Fruit fly (Drosophila melanogaster) whole organism, pupa: ENCODE measurements around the gene nocte.

ENCODE experiments used
- CG10348 ChIP-seq: fragments of 200-800 bp; sonication (Bioruptor generic); IDR thresholded peaks from 2 replicates; pipeline ENCODE4 v1.3.6; 2022; ENCODE audit warnings: missing biosample characterization, missing genetic modification characterization
- CG12605 ChIP-seq: fragments of 200-800 bp; sonication (Bioruptor generic); IDR thresholded peaks from 2 replicates; pipeline ENCODE4 v1.3.6; 2022; ENCODE audit warnings: missing biosample characterization, missing genetic modification characterization
- CG13204 ChIP-seq: fragments of 200-800 bp; sonication (Bioruptor generic); optimal IDR thresholded peaks from 2 replicates; lab custom pipeline; 2018; ENCODE audit warnings: missing biosample characterization, mild to moderate bottlenecking, missing genetic modification characterization, moderate library complexity
- CG14655 ChIP-seq: fragments of 200-800 bp; sonication (Bioruptor generic); optimal IDR thresholded peaks from 3 replicates; lab custom pipeline; 2017; ENCODE audit warnings: mild to moderate bottlenecking, missing biosample characterization, missing genetic modification reagents, missing genetic modification characterization
- CG15710 ChIP-seq: fragments of 200-800 bp; sonication (Bioruptor generic); optimal IDR thresholded peaks from 2 replicates; lab custom pipeline; 2018; ENCODE audit warnings: missing biosample characterization, mild to moderate bottlenecking, missing genetic modification characterization, moderate library complexity
- CG17806 ChIP-seq: fragments of 200-800 bp; sonication (Bioruptor generic); optimal IDR thresholded peaks from 2 replicates; lab custom pipeline; 2018; ENCODE audit warnings: missing biosample characterization, mild to moderate bottlenecking, missing genetic modification characterization, moderate library complexity
- CG32121 ChIP-seq: fragments of 200-800 bp; sonication (Bioruptor generic); IDR thresholded peaks from 2 replicates; pipeline ENCODE4 v1.3.6; 2022; ENCODE audit warnings: missing biosample characterization, missing genetic modification characterization
- CG34367 ChIP-seq: fragments of 200-800 bp; sonication (Bioruptor generic); optimal IDR thresholded peaks from 2 replicates; lab custom pipeline; 2018; ENCODE audit warnings: missing biosample characterization, mild to moderate bottlenecking, missing genetic modification characterization
- CG4496 ChIP-seq: fragments of 200-800 bp; sonication (Bioruptor generic); IDR thresholded peaks from 3 replicates; pipeline ENCODE4 v1.3.6; 2022; ENCODE audit warnings: missing biosample characterization, missing genetic modification characterization
- CG8159 ChIP-seq: fragments of 200-800 bp; sonication (Bioruptor generic); optimal IDR thresholded peaks from 3 replicates; lab custom pipeline; 2018; ENCODE audit warnings: missing biosample characterization, mild to moderate bottlenecking, missing genetic modification characterization, moderate library complexity
- CG8301 ChIP-seq: fragments of 200-800 bp; sonication (Bioruptor generic); optimal IDR thresholded peaks from 2 replicates; lab custom pipeline; 2018; ENCODE audit warnings: missing biosample characterization, mild to moderate bottlenecking, missing genetic modification characterization
- CG9948 ChIP-seq: fragments of 200-800 bp; sonication (Bioruptor generic); optimal IDR thresholded peaks from 2 replicates; lab custom pipeline; 2018; ENCODE audit warnings: missing biosample characterization, mild to moderate bottlenecking, missing genetic modification characterization, moderate library complexity
- D1 ChIP-seq: fragments of 200-800 bp; sonication (Bioruptor generic); optimal IDR thresholded peaks from 2 replicates; lab custom pipeline; 2018; ENCODE audit warnings: missing biosample characterization, mild to moderate bottlenecking, missing genetic modification characterization, moderate library complexity
- EcR ChIP-seq: fragments of 200-800 bp; sonication (Bioruptor generic); optimal IDR thresholded peaks from 3 replicates; lab custom pipeline; 2019; ENCODE audit warnings: missing biosample characterization, missing genetic modification characterization, mild to moderate bottlenecking, moderate library complexity, missing genetic modification reagents
- Ets98B ChIP-seq: fragments of 200-800 bp; sonication (Bioruptor generic); IDR thresholded peaks from 2 replicates; pipeline ENCODE4 v1.3.6; 2022; ENCODE audit warnings: missing biosample characterization, missing genetic modification characterization
- Pif1A ChIP-seq: fragments of 200-800 bp; sonication (Bioruptor generic); optimal IDR thresholded peaks from 3 replicates; lab custom pipeline; 2016; ENCODE audit warnings: missing biosample characterization, missing genetic modification characterization
- Pif1B ChIP-seq: fragments of 200-800 bp; sonication (Bioruptor generic); optimal IDR thresholded peaks from 3 replicates; lab custom pipeline; 2016; ENCODE audit warnings: missing biosample characterization, missing genetic modification characterization
- Snoo ChIP-seq: fragments of 200-800 bp; sonication (Bioruptor generic); optimal IDR thresholded peaks from 3 replicates; lab custom pipeline; 2017; ENCODE audit warnings: missing biosample characterization, mild to moderate bottlenecking, missing genetic modification characterization, inconsistent platforms
- fd96Ca ChIP-seq: fragments of 200-800 bp; sonication (Bioruptor generic); IDR thresholded peaks from 3 replicates; pipeline ENCODE4 v1.3.6; 2022; ENCODE audit warnings: missing biosample characterization, missing genetic modification characterization
- gl ChIP-seq: fragments of 200-800 bp; sonication (Bioruptor generic); optimal IDR thresholded peaks from 2 replicates; lab custom pipeline; 2018; ENCODE audit warnings: missing biosample characterization, mild to moderate bottlenecking, missing genetic modification characterization
- rn ChIP-seq: fragments of 200-800 bp; sonication (Bioruptor generic); IDR thresholded peaks from 2 replicates; pipeline ENCODE4 v1.3.6; 2022; ENCODE audit warnings: missing biosample characterization, missing genetic modification characterization

The nocte gene

DNA sequence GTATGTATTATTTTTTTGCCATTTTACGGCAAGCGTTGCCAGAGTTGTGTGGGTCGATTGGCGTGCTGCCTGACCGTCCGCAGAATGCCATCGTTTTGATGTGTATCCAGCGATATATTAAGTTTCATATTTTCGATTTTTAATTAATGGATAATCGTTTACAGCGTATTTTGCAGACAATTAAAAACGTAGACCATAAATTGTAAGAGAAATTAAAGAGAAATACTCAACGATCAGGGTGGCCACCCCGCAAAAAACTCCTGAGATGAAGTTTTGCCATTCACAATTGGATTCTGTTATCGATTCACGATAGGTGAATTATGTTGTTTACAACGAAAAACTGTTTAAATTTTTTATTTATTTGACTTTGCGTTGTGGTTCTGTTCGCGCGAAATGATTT lies at the start of gene nocte:
TSS of gene nocte (minus strand) at position 51 of the 400 bp plus-strand sequence.
- 0 out of 3 replicates have a peak, but pooled peaks have one; percentile 16 for TF ChIP-seq CG4496 (GFP tag; lab: Robert Waterston, UW)
- TF ChIP-seq Pif1A (GFP tag; lab: Kevin White, UChicago): no peak
- TF ChIP-seq CG32121 (GFP tag; lab: Robert Waterston, UW): no peak
- TF ChIP-seq CG8301 (tag; lab: Kevin White, UChicago): no peak
- no peak for TF ChIP-seq CG13204 (GFP tag; lab: Kevin White, UChicago)
- TF ChIP-seq CG12605 (GFP tag; lab: Robert Waterston, UW): no peak

- TF ChIP-seq fd96Ca (GFP tag; lab: Robert Waterston, UW) (peak; percentile 75), CG15710 (tag; lab: Kevin White, UChicago) (peak; percentile 53), Ets98B (GFP tag; lab: Robert Waterston, UW) (peak; percentile 67), D1 (tag; lab: Kevin White, UChicago) (no peak), CG8301 (tag; lab: Kevin White, UChicago) (peak; percentile 43), CG14655 (peak; percentile 59), Pif1B (GFP tag; lab: Kevin White, UChicago) (peak; percentile 46), gl (no peak), Pif1A (GFP tag; lab: Kevin White, UChicago) (peak; percentile 74), CG4496 (GFP tag; lab: Robert Waterston, UW) (peak; percentile 80), CG10348 (GFP tag; lab: Robert Waterston, UW) (no peak), CG17806 (tag; lab: Kevin White, UChicago) (peak; percentile 49), CG34367 (tag; lab: Kevin White, UChicago) (peak; percentile 43), CG13204 (GFP tag; lab: Kevin White, UChicago) (no peak), CG8159 (tag; lab: Kevin White, UChicago) (peak; percentile 64), CG12605 (GFP tag; lab: Robert Waterston, UW) (peak; percentile 41; the same call in 1 of the 2 replicates), CG9948 (tag; lab: Kevin White, UChicago) (peak; percentile 54), EcR (GFP tag; lab: Kevin White, UChicago) (no peak), rn (GFP tag; lab: Robert Waterston, UW) (no peak), CG32121 (GFP tag; lab: Robert Waterston, UW) (peak; percentile 61), Snoo (tag; lab: Kevin White, UChicago) (no peak)
These were observed 40.9 kb upstream of the nocte start for dm6 chrX:10515323-10515853.

dm6 chrX:10514850-10515249 lies 40.4 kb upstream of the nocte start:
- TF ChIP-seq Ets98B (GFP tag; lab: Robert Waterston, UW) (no peak), fd96Ca (GFP tag; lab: Robert Waterston, UW) (no peak), CG9948 (tag; lab: Kevin White, UChicago) (no peak), Pif1B (GFP tag; lab: Kevin White, UChicago) (no peak), EcR (GFP tag; lab: Kevin White, UChicago) (no peak), CG15710 (tag; lab: Kevin White, UChicago) (no peak), CG10348 (GFP tag; lab: Robert Waterston, UW) (no peak), CG8159 (tag; lab: Kevin White, UChicago) (no peak), D1 (tag; lab: Kevin White, UChicago) (no peak), CG34367 (tag; lab: Kevin White, UChicago) (no peak), CG8301 (tag; lab: Kevin White, UChicago) (no peak), Snoo (tag; lab: Kevin White, UChicago) (no peak), CG32121 (GFP tag; lab: Robert Waterston, UW) (no peak), rn (GFP tag; lab: Robert Waterston, UW) (no peak), CG13204 (GFP tag; lab: Kevin White, UChicago) (no peak)

dm6 chrX:10513611-10514010 lies 39.1 kb upstream of the nocte start:
- TF ChIP-seq CG13204 (GFP tag; lab: Kevin White, UChicago): no peak
- TF ChIP-seq Ets98B (GFP tag; lab: Robert Waterston, UW): no peak
- TF ChIP-seq CG17806 (tag; lab: Kevin White, UChicago): peak; percentile 13
- no peak for TF ChIP-seq gl
- TF ChIP-seq Pif1A (GFP tag; lab: Kevin White, UChicago): no peak
- TF ChIP-seq CG9948 (tag; lab: Kevin White, UChicago): no peak
- no peak for TF ChIP-seq CG8301 (tag; lab: Kevin White, UChicago)
- no peak for TF ChIP-seq D1 (tag; lab: Kevin White, UChicago)
- TF ChIP-seq CG8159 (tag; lab: Kevin White, UChicago): peak; percentile 53
- TF ChIP-seq EcR (GFP tag; lab: Kevin White, UChicago): no peak
- TF ChIP-seq CG12605 (GFP tag; lab: Robert Waterston, UW): no peak
- TF ChIP-seq CG4496 (GFP tag; lab: Robert Waterston, UW): no peak
- no peak for TF ChIP-seq rn (GFP tag; lab: Robert Waterston, UW)
- no peak for TF ChIP-seq Snoo (tag; lab: Kevin White, UChicago)
- no peak for TF ChIP-seq Pif1B (GFP tag; lab: Kevin White, UChicago)
- TF ChIP-seq CG10348 (GFP tag; lab: Robert Waterston, UW): no peak
- no peak for TF ChIP-seq CG32121 (GFP tag; lab: Robert Waterston, UW)
- no peak for TF ChIP-seq fd96Ca (GFP tag; lab: Robert Waterston, UW)
- TF ChIP-seq CG15710 (tag; lab: Kevin White, UChicago): peak; percentile 28
- TF ChIP-seq CG34367 (tag; lab: Kevin White, UChicago): peak; percentile 2
- TF ChIP-seq CG14655: no peak
- TF ChIP-seq, all 21 proteins: peak for 4

- TF ChIP-seq CG8159 (tag; lab: Kevin White, UChicago): no peak
- no peak for TF ChIP-seq fd96Ca (GFP tag; lab: Robert Waterston, UW)
- TF ChIP-seq rn (GFP tag; lab: Robert Waterston, UW): no peak
- no peak for TF ChIP-seq CG34367 (tag; lab: Kevin White, UChicago)
- no peak for TF ChIP-seq CG8301 (tag; lab: Kevin White, UChicago)
- TF ChIP-seq gl: no peak
- TF ChIP-seq Pif1A (GFP tag; lab: Kevin White, UChicago): no peak
- no peak for TF ChIP-seq EcR (GFP tag; lab: Kevin White, UChicago)
- no peak for TF ChIP-seq Snoo (tag; lab: Kevin White, UChicago)
- no peak for TF ChIP-seq Ets98B (GFP tag; lab: Robert Waterston, UW)
- no peak for TF ChIP-seq CG10348 (GFP tag; lab: Robert Waterston, UW)
- TF ChIP-seq CG17806 (tag; lab: Kevin White, UChicago): no peak
These were observed 21.8 kb upstream of the nocte start for dm6 chrX:10496319-10496718.
